Fruit fly (Drosophila melanogaster): Measurements from ENCODE around the gene CG9330.
A peak's percentile ranks its signal among the peaks of the same experiment; 100 is the strongest.

Gene CG9330

dm6 chr3L:19561745-19562144, 24.3 kb upstream of the CG9330 start:
- TF ChIP-seq gl (tag; optimal IDR thresholded peaks at IDR 0.05): no peak
- peak; percentile 60 for TF ChIP-seq CG34367 (tag; optimal IDR thresholded peaks at IDR 0.05)
- peak; percentile 67 for TF ChIP-seq Pif1A (GFP tag; optimal IDR thresholded peaks at IDR 0.05)
- no peak for TF ChIP-seq rn (GFP tag; IDR thresholded peaks at IDR 0.05)
- TF ChIP-seq CG32121 (GFP tag; IDR thresholded peaks at IDR 0.05): peak; percentile 84
- peak; percentile 74 for TF ChIP-seq CG8159 (tag; optimal IDR thresholded peaks at IDR 0.05)
- TF ChIP-seq CG13204 (GFP tag; optimal IDR thresholded peaks at IDR 0.05): no peak
- TF ChIP-seq CG4496 (GFP tag; IDR thresholded peaks at IDR 0.05): peak; percentile 78; the same call in 2 of the 3 replicates
- peak; percentile 68 for TF ChIP-seq CG12605 (GFP tag; IDR thresholded peaks at IDR 0.05)
- TF ChIP-seq CG17806 (tag; optimal IDR thresholded peaks at IDR 0.05): peak; percentile 78
- TF ChIP-seq Snoo (tag; optimal IDR thresholded peaks at IDR 0.05): peak; percentile 79
- TF ChIP-seq Ets98B (GFP tag; IDR thresholded peaks at IDR 0.05): peak; percentile 73; the same call in 1 of the 2 replicates
- peak; percentile 75 for TF ChIP-seq D1 (tag; optimal IDR thresholded peaks at IDR 0.05)
- peak; percentile 79 for TF ChIP-seq CG8301 (tag; optimal IDR thresholded peaks at IDR 0.05)
- no peak for TF ChIP-seq fd96Ca (GFP tag; IDR thresholded peaks at IDR 0.05)
- TF ChIP-seq EcR (GFP tag; optimal IDR thresholded peaks at IDR 0.05): no peak
- TF ChIP-seq CG10348 (GFP tag; IDR thresholded peaks at IDR 0.05): peak; percentile 19; the same call in 1 of the 2 replicates
- peak; percentile 83 for TF ChIP-seq CG9948 (tag; optimal IDR thresholded peaks at IDR 0.05)
- peak; percentile 66 for TF ChIP-seq CG15710 (tag; optimal IDR thresholded peaks at IDR 0.05)
- peak; percentile 48 for TF ChIP-seq Pif1B (GFP tag; optimal IDR thresholded peaks at IDR 0.05)
- TF ChIP-seq CG14655 (GFP tag; optimal IDR thresholded peaks at IDR 0.05): peak; percentile 71

- TF ChIP-seq EcR (GFP tag; optimal IDR thresholded peaks at IDR 0.05) (peak; percentile 82), CG12605 (GFP tag; IDR thresholded peaks at IDR 0.05) (peak; percentile 30; the same call in 1 of the 2 replicates), CG17806 (tag; optimal IDR thresholded peaks at IDR 0.05) (no peak)
These were observed 23.8 kb upstream of the CG9330 start for dm6 chr3L:19562146-19562700.

dm6 chr3L:19563014-19563413, 23.0 kb upstream of the CG9330 start:
- no peak for TF ChIP-seq EcR (GFP tag; optimal IDR thresholded peaks at IDR 0.05)
- no peak for TF ChIP-seq gl (tag; optimal IDR thresholded peaks at IDR 0.05)
- TF ChIP-seq CG9948 (tag; optimal IDR thresholded peaks at IDR 0.05): no peak
- no peak for TF ChIP-seq CG14655 (GFP tag; optimal IDR thresholded peaks at IDR 0.05)
- TF ChIP-seq CG32121 (GFP tag; IDR thresholded peaks at IDR 0.05): no peak
- TF ChIP-seq Pif1A (GFP tag; optimal IDR thresholded peaks at IDR 0.05): no peak
- no peak for TF ChIP-seq rn (GFP tag; IDR thresholded peaks at IDR 0.05)
- no peak for TF ChIP-seq CG8159 (tag; optimal IDR thresholded peaks at IDR 0.05)
- no peak for TF ChIP-seq CG12605 (GFP tag; IDR thresholded peaks at IDR 0.05)
- TF ChIP-seq fd96Ca (GFP tag; IDR thresholded peaks at IDR 0.05): no peak

- TF ChIP-seq CG4496 (GFP tag; IDR thresholded peaks at IDR 0.05) (no peak), EcR (GFP tag; optimal IDR thresholded peaks at IDR 0.05) (peak; percentile 14)
These were observed 20.9 kb upstream of the CG9330 start for dm6 chr3L:19564905-19565700.

dm6 chr3L:19566127-19566526, 19.9 kb upstream of the CG9330 start:
- TF ChIP-seq CG8159 (tag; optimal IDR thresholded peaks at IDR 0.05) (no peak), CG32121 (GFP tag; IDR thresholded peaks at IDR 0.05) (no peak), EcR (GFP tag; optimal IDR thresholded peaks at IDR 0.05) (no peak), Ets98B (GFP tag; IDR thresholded peaks at IDR 0.05) (no peak), Pif1A (GFP tag; optimal IDR thresholded peaks at IDR 0.05) (no peak), CG10348 (GFP tag; IDR thresholded peaks at IDR 0.05) (no peak), D1 (tag; optimal IDR thresholded peaks at IDR 0.05) (no peak), fd96Ca (GFP tag; IDR thresholded peaks at IDR 0.05) (no peak), CG8301 (tag; optimal IDR thresholded peaks at IDR 0.05) (no peak), CG15710 (tag; optimal IDR thresholded peaks at IDR 0.05) (no peak), CG4496 (GFP tag; IDR thresholded peaks at IDR 0.05) (no peak), CG13204 (GFP tag; optimal IDR thresholded peaks at IDR 0.05) (no peak)

- TF ChIP-seq CG32121 (GFP tag; IDR thresholded peaks at IDR 0.05): no peak
- TF ChIP-seq Ets98B (GFP tag; IDR thresholded peaks at IDR 0.05): no peak
- no peak for TF ChIP-seq CG13204 (GFP tag; optimal IDR thresholded peaks at IDR 0.05)
- no peak for TF ChIP-seq D1 (tag; optimal IDR thresholded peaks at IDR 0.05)
- no peak for TF ChIP-seq CG10348 (GFP tag; IDR thresholded peaks at IDR 0.05)
These were observed 17.1 kb upstream of the CG9330 start for dm6 chr3L:19568999-19569398.

- TF ChIP-seq CG32121 (GFP tag; IDR thresholded peaks at IDR 0.05): no peak
- TF ChIP-seq Snoo (tag; optimal IDR thresholded peaks at IDR 0.05): no peak
- TF ChIP-seq EcR (GFP tag; optimal IDR thresholded peaks at IDR 0.05): no peak
- no peak for TF ChIP-seq CG8301 (tag; optimal IDR thresholded peaks at IDR 0.05)
- no peak for TF ChIP-seq CG15710 (tag; optimal IDR thresholded peaks at IDR 0.05)
- no peak for TF ChIP-seq Ets98B (GFP tag; IDR thresholded peaks at IDR 0.05)
These were observed 16.6 kb upstream of the CG9330 start for dm6 chr3L:19569407-19569806.

Data from whole organism, pupa.